Worm (Caenorhabditis elegans): ENCODE results near the gene srg-20.

Gene srg-20

DNA sequence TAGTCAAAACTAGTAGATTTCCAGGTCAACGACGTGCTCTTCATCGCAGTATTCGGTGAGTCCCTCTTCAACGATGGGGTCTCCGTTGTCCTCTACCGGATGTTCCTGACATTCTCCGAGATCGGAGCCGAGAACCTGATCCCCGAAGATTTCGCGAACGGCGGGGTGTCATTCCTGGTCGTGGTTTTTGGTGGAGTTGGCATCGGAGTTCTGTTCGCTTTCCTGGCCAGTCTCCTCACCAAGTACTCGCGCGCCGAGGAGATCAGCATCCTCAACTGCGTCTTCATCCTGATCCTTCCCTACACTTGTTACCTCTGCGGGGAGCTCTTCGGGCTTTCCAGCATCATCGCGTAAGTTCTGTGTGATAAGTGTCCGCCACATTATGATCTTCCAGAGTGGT lies 36.2 kb downstream of the srg-20 start:
- no peak for TF ChIP-seq pros-1 (tag; optimal IDR thresholded peaks at IDR 0.05)
- no peak for TF ChIP-seq ceh-31 (tag; optimal IDR thresholded peaks at IDR 0.05)
- no peak for TF ChIP-seq ztf-16 (tag; optimal IDR thresholded peaks at IDR 0.05)
- no peak for TF ChIP-seq nhr-232 (tag; optimal IDR thresholded peaks at IDR 0.05)
- no peak for TF ChIP-seq hlh-15 (tag; optimal IDR thresholded peaks at IDR 0.05)
- TF ChIP-seq ceh-6 (GFP tag; optimal IDR thresholded peaks at IDR 0.05), result no peak
- no peak for TF ChIP-seq ets-4 (tag; optimal IDR thresholded peaks at IDR 0.05)
- TF ChIP-seq hlh-30 (tag; optimal IDR thresholded peaks at IDR 0.05; ENCODE audit: insufficient read depth), result no peak

DNA sequence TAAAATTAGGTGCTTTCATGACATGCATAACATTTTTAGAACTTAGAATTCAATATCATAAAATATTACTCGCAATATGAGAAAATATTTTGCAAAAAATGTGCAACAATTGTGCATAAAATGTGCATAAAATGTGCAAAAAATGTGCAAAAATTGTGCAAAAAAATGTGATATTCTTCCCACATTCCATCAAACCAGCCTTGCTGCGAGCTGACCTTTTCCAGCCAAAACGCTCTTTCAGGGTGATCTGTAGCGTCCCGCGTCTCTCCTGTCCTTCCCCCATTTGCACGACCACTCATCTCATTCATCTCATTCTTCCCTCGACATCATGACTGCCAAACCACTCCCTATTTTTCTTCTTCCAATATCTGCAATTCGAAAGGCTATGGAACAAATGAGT lies 39.6 kb downstream of the srg-20 start, which contains the start of gene fbxb-17:
fbxb-17 (plus strand) TSS at position 301 of the 400 bp plus-strand sequence.
- TF ChIP-seq zip-5 (tag; optimal IDR thresholded peaks at IDR 0.05), result no peak
- TF ChIP-seq nhr-232 (tag; optimal IDR thresholded peaks at IDR 0.05), result no peak
- TF ChIP-seq pha-2 (tag; optimal IDR thresholded peaks at IDR 0.05), result no peak
- no peak for TF ChIP-seq pax-1 (tag; optimal IDR thresholded peaks at IDR 0.05)
- no peak for TF ChIP-seq hlh-15 (tag; optimal IDR thresholded peaks at IDR 0.05)
- no peak for TF ChIP-seq madf-2 (tag; optimal IDR thresholded peaks at IDR 0.05)
- TF ChIP-seq T23F11.4 (GFP tag; optimal IDR thresholded peaks at IDR 0.05), result no peak
- no peak for TF ChIP-seq unc-55 (GFP tag; optimal IDR thresholded peaks at IDR 0.05)
- no peak for TF ChIP-seq ceh-34 (tag; optimal IDR thresholded peaks at IDR 0.05)
- no peak for TF ChIP-seq K09A11.1 (tag; optimal IDR thresholded peaks at IDR 0.05; ENCODE audit: insufficient read depth)
- no peak for TF ChIP-seq ref-2 (tag; optimal IDR thresholded peaks at IDR 0.05)
- TF ChIP-seq elt-2 (tag; optimal IDR thresholded peaks at IDR 0.05), result no peak

DNA sequence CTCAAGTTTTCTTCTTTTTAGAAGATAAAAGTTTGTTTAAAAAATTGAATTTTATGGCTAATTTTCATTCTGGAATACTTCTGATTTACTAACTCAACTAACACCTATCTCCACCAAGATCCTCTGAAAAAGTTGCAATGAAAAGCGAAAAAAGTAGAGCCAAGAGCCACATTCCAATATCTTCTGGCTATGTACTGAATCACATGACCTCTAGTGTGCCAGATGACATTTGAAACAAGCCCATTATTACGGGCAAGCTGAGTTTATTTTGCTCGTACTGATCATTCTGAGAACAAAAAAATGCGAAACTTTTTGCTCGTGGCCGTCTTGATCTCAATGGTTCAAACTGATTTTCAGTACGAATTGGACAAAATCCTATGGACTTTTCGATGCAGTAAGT lies 42.6 kb downstream of the srg-20 start, which contains the start of gene irld-36:
irld-36 (plus strand) TSS at position 301 of the 400 bp plus-strand sequence.
- no peak for TF ChIP-seq tbx-7 (tag; optimal IDR thresholded peaks at IDR 0.05)
- no peak for TF ChIP-seq pqm-1 (tag; optimal IDR thresholded peaks at IDR 0.05)
- no peak for TF ChIP-seq hlh-30 (tag; optimal IDR thresholded peaks at IDR 0.05; ENCODE audit: insufficient read depth)
- TF ChIP-seq madf-2 (tag; optimal IDR thresholded peaks at IDR 0.05), result no peak
- TF ChIP-seq ceh-9 (tag; optimal IDR thresholded peaks at IDR 0.05), result no peak
- TF ChIP-seq K02D7.2 (tag; optimal IDR thresholded peaks at IDR 0.05), result no peak
- TF ChIP-seq dve-1 (tag; optimal IDR thresholded peaks at IDR 0.05), result no peak
- no peak for TF ChIP-seq ztf-16 (tag; optimal IDR thresholded peaks at IDR 0.05)
- no peak for TF ChIP-seq ceh-19 (GFP tag; optimal IDR thresholded peaks at IDR 0.05)
- no peak for TF ChIP-seq pha-2 (tag; optimal IDR thresholded peaks at IDR 0.05)
- no peak for TF ChIP-seq ama-1 (optimal IDR thresholded peaks at IDR 0.05)
- TF ChIP-seq pag-3 (tag; optimal IDR thresholded peaks at IDR 0.05; ENCODE audit: borderline replicate concordance), result no peak
- TF ChIP-seq odd-2 (tag; optimal IDR thresholded peaks at IDR 0.05), result no peak
- no peak for TF ChIP-seq gmeb-2 (tag; optimal IDR thresholded peaks at IDR 0.05)

DNA sequence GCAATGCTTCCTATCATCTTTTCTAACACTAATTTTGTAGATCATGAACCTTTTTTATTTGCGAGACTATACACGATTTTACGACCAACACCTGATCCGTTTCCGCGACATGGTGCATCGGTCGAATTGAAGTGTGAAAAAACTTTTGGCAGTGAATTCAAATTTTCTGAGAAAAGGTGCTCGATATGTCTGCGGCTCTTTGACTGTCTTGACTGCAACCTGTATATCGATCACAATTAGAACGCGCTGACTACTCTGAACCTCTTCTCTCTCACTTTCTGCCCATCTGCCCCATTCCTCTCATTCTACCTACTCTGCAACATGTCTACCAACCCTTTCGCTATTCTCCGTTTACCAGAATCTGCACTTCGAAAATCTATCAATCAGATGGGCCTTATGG lies 45.7 kb downstream of the srg-20 start, which contains the start of gene fbxb-26:
fbxb-26 (plus strand) TSS at position 301 of the 400 bp plus-strand sequence.
- TF ChIP-seq C38D4.7 (GFP tag; optimal IDR thresholded peaks at IDR 0.05) (no peak), ceh-18 (tag; optimal IDR thresholded peaks at IDR 0.05) (no peak), F13H6.1 (tag; optimal IDR thresholded peaks at IDR 0.05) (no peak), nfya-1 (tag; optimal IDR thresholded peaks at IDR 0.05) (no peak), pha-4 (tag; optimal IDR thresholded peaks at IDR 0.05) (no peak), ttx-3 (tag; optimal IDR thresholded peaks at IDR 0.05) (no peak), hlh-13 (GFP tag; optimal IDR thresholded peaks at IDR 0.05) (no peak), rnt-1 (tag; optimal IDR thresholded peaks at IDR 0.05) (no peak), madf-2 (tag; optimal IDR thresholded peaks at IDR 0.05) (no peak), gmeb-2 (tag; optimal IDR thresholded peaks at IDR 0.05) (no peak), T23F11.4 (GFP tag; optimal IDR thresholded peaks at IDR 0.05) (no peak), pat-9 (tag; optimal IDR thresholded peaks at IDR 0.05) (no peak), ceh-34 (tag; optimal IDR thresholded peaks at IDR 0.05) (no peak), ref-2 (tag; optimal IDR thresholded peaks at IDR 0.05) (no peak), mec-3 (tag; optimal IDR thresholded peaks at IDR 0.05; ENCODE audit: borderline replicate concordance) (no peak), lim-6 (tag; optimal IDR thresholded peaks at IDR 0.05) (no peak), hlh-8 (tag; optimal IDR thresholded peaks at IDR 0.05) (no peak), npax-4 (tag; optimal IDR thresholded peaks at IDR 0.05) (no peak), ceh-45 (GFP tag; IDR thresholded peaks at IDR 0.05) (no peak)
